Fruit fly (Drosophila melanogaster) whole organism, prepupa: ENCODE results near the gene CG6418.

Source experiments
- Blimp-1 ChIP-seq: fragments of 200-800 bp; sonication (Bioruptor generic); optimal IDR thresholded peaks from 3 replicates; lab custom pipeline; 2017; ENCODE audit warnings: missing biosample characterization, missing genetic modification characterization, mild to moderate bottlenecking, moderate library complexity, missing genetic modification reagents
- CG11294 ChIP-seq: fragments of 200-800 bp; sonication (Bioruptor generic); IDR thresholded peaks from 2 replicates; pipeline ENCODE4 v1.3.6; 2022; ENCODE audit warnings: missing biosample characterization, missing genetic modification characterization
- CG11762 ChIP-seq: fragments of 200-800 bp; sonication (Bioruptor generic); optimal IDR thresholded peaks from 3 replicates; lab custom pipeline; 2016; ENCODE audit warnings: missing biosample characterization, missing genetic modification characterization; ENCODE audit not compliant: insufficient read depth
- CG11902 ChIP-seq: fragments of 200-800 bp; sonication (Bioruptor generic); optimal IDR thresholded peaks from 3 replicates; lab custom pipeline; 2016; ENCODE audit warnings: missing biosample characterization, missing genetic modification characterization
- CG15336 ChIP-seq: fragments of 200-800 bp; sonication (Bioruptor generic); IDR thresholded peaks from 2 replicates; pipeline ENCODE4 v1.3.6; 2022; ENCODE audit warnings: missing biosample characterization, missing genetic modification characterization
- CG1621 ChIP-seq: fragments of 200-800 bp; sonication (Bioruptor generic); optimal IDR thresholded peaks from 3 replicates; lab custom pipeline; 2018; ENCODE audit warnings: missing biosample characterization, mild to moderate bottlenecking, missing genetic modification characterization
- CG16779 ChIP-seq: fragments of 200-800 bp; sonication (Bioruptor generic); optimal IDR thresholded peaks from 3 replicates; lab custom pipeline; 2017; ENCODE audit warnings: missing biosample characterization, mild to moderate bottlenecking, missing genetic modification characterization
- CG31627 ChIP-seq: fragments of 200-800 bp; sonication (Bioruptor generic); optimal IDR thresholded peaks from 3 replicates; lab custom pipeline; 2016; ENCODE audit warnings: missing biosample characterization, missing genetic modification characterization
- CG32006 ChIP-seq: fragments of 200-800 bp; sonication (Bioruptor generic); optimal IDR thresholded peaks from 3 replicates; lab custom pipeline; 2017; ENCODE audit warnings: missing biosample characterization, mild to moderate bottlenecking, missing genetic modification characterization
- CG34406 ChIP-seq: fragments of 200-800 bp; sonication (Bioruptor generic); optimal IDR thresholded peaks from 3 replicates; lab custom pipeline; 2016; ENCODE audit warnings: missing biosample characterization, missing genetic modification characterization
- CG3919 ChIP-seq: fragments of 200-800 bp; sonication (Bioruptor generic); optimal IDR thresholded peaks from 3 replicates; lab custom pipeline; 2016; ENCODE audit warnings: missing biosample characterization, missing genetic modification characterization
- CG4318 ChIP-seq: fragments of 200-800 bp; sonication (Bioruptor generic); optimal IDR thresholded peaks from 3 replicates; lab custom pipeline; 2017; ENCODE audit warnings: missing biosample characterization, mild to moderate bottlenecking, missing genetic modification characterization
- CG6163 ChIP-seq: fragments of 200-800 bp; sonication (Bioruptor generic); IDR thresholded peaks from 3 replicates; pipeline ENCODE4 v1.3.6; 2022; ENCODE audit warnings: missing biosample characterization, missing genetic modification characterization
- CG6276 ChIP-seq: fragments of 200-800 bp; sonication (Bioruptor generic); optimal IDR thresholded peaks from 2 replicates; lab custom pipeline; 2017; ENCODE audit warnings: missing biosample characterization, mild to moderate bottlenecking, missing genetic modification characterization
- CG6808 ChIP-seq: fragments of 200-800 bp; sonication (Bioruptor generic); optimal IDR thresholded peaks from 3 replicates; lab custom pipeline; 2017; ENCODE audit warnings: missing biosample characterization, missing genetic modification characterization, mild to moderate bottlenecking, moderate library complexity, missing genetic modification reagents
- CG6854 ChIP-seq: fragments of 200-800 bp; sonication (Bioruptor generic); optimal IDR thresholded peaks from 2 replicates; lab custom pipeline; 2017; ENCODE audit warnings: missing biosample characterization, mild to moderate bottlenecking, missing genetic modification characterization
- CG8119 ChIP-seq: fragments of 200-800 bp; sonication (Bioruptor generic); IDR thresholded peaks from 3 replicates; pipeline ENCODE4 v1.3.6; 2022; ENCODE audit warnings: missing biosample characterization, missing genetic modification characterization
- CG8319 ChIP-seq: fragments of 200-800 bp; sonication (Bioruptor generic); optimal IDR thresholded peaks from 3 replicates; lab custom pipeline; 2016; ENCODE audit warnings: missing biosample characterization, missing genetic modification characterization
- CG8632 ChIP-seq: fragments of 200-800 bp; sonication (Bioruptor generic); optimal IDR thresholded peaks from 3 replicates; lab custom pipeline; 2016; ENCODE audit warnings: missing biosample characterization, missing genetic modification characterization
- CG9139 ChIP-seq: fragments of 200-800 bp; sonication (Bioruptor generic); optimal IDR thresholded peaks from 3 replicates; lab custom pipeline; 2017; ENCODE audit warnings: missing biosample characterization, mild to moderate bottlenecking, missing genetic modification characterization
- Eip75B ChIP-seq: fragments of 200-800 bp; sonication (Bioruptor generic); optimal IDR thresholded peaks from 3 replicates; lab custom pipeline; 2016; ENCODE audit warnings: missing biosample characterization, missing genetic modification characterization
- Eip93F ChIP-seq: fragments of 200-800 bp; sonication (Bioruptor generic); optimal IDR thresholded peaks from 2 replicates; lab custom pipeline; 2016; ENCODE audit warnings: missing biosample characterization, mild to moderate bottlenecking, missing genetic modification characterization
- Gug ChIP-seq: fragments of 200-800 bp; sonication (Bioruptor generic); IDR thresholded peaks from 2 replicates; pipeline ENCODE4 v1.3.6; 2022; ENCODE audit warnings: missing biosample characterization, missing genetic modification characterization
- Hr38 ChIP-seq: sonication (Bioruptor generic); optimal IDR thresholded peaks from 2 replicates; lab custom pipeline; 2016; ENCODE audit warnings: missing biosample characterization, missing genetic modification characterization
- Lpt ChIP-seq: fragments of 200-800 bp; sonication (Bioruptor generic); optimal IDR thresholded peaks from 3 replicates; lab custom pipeline; 2016; ENCODE audit warnings: missing biosample characterization, missing genetic modification characterization
- OdsH ChIP-seq: fragments of 200-800 bp; sonication (Bioruptor generic); optimal IDR thresholded peaks from 3 replicates; lab custom pipeline; 2016; ENCODE audit warnings: missing biosample characterization, missing genetic modification characterization
- Smox ChIP-seq: fragments of 200-800 bp; sonication (Bioruptor generic); optimal IDR thresholded peaks from 3 replicates; lab custom pipeline; 2016; ENCODE audit warnings: missing biosample characterization, missing genetic modification characterization
- Sox14 ChIP-seq: fragments of 200-800 bp; sonication (Bioruptor generic); optimal IDR thresholded peaks from 3 replicates; lab custom pipeline; 2016; ENCODE audit warnings: missing biosample characterization, missing genetic modification characterization
- Sox15 ChIP-seq: fragments of 200-800 bp; sonication (Bioruptor generic); optimal IDR thresholded peaks from 3 replicates; lab custom pipeline; 2016; ENCODE audit warnings: missing biosample characterization, missing genetic modification characterization
- achi ChIP-seq: fragments of 200-800 bp; sonication (Bioruptor generic); optimal IDR thresholded peaks from 3 replicates; lab custom pipeline; 2016; ENCODE audit warnings: missing biosample characterization, missing genetic modification characterization
- cyc ChIP-seq: fragments of 200-800 bp; sonication (Bioruptor generic); optimal IDR thresholded peaks from 3 replicates; lab custom pipeline; 2016; ENCODE audit warnings: missing biosample characterization, missing genetic modification characterization
- eg ChIP-seq: fragments of 200-800 bp; sonication (Bioruptor generic); IDR thresholded peaks from 3 replicates; pipeline ENCODE4 v1.3.6; 2022; ENCODE audit warnings: missing biosample characterization, missing genetic modification characterization
- esn ChIP-seq: fragments of 200-800 bp; sonication (Bioruptor generic); optimal IDR thresholded peaks from 2 replicates; lab custom pipeline; 2016; ENCODE audit warnings: missing biosample characterization, mild to moderate bottlenecking, missing genetic modification characterization, moderate library complexity
- fd59A ChIP-seq: fragments of 200-800 bp; sonication (Bioruptor generic); optimal IDR thresholded peaks from 2 replicates; lab custom pipeline; 2017; ENCODE audit warnings: missing biosample characterization, mild to moderate bottlenecking, missing genetic modification characterization, missing genetic modification reagents
- fd85E ChIP-seq: fragments of 200-800 bp; sonication (Bioruptor generic); optimal IDR thresholded peaks from 3 replicates; lab custom pipeline; 2016; ENCODE audit warnings: missing biosample characterization, missing genetic modification characterization
- fkh ChIP-seq: fragments of 200-800 bp; sonication (Bioruptor generic); optimal IDR thresholded peaks from 3 replicates; lab custom pipeline; 2017; ENCODE audit warnings: missing biosample characterization, mild to moderate bottlenecking, missing genetic modification characterization, moderate library complexity
- net ChIP-seq: fragments of 200-800 bp; sonication (Bioruptor generic); optimal IDR thresholded peaks from 3 replicates; lab custom pipeline; 2016; ENCODE audit warnings: missing biosample characterization, missing genetic modification characterization
- pdm3 ChIP-seq: fragments of 200-800 bp; sonication (Bioruptor generic); optimal IDR thresholded peaks from 3 replicates; lab custom pipeline; 2016; ENCODE audit warnings: missing biosample characterization, missing genetic modification characterization
- salr ChIP-seq, 2 experiments: fragments of 200-800 bp; sonication (Bioruptor generic); optimal IDR thresholded peaks; 3 replicates each; lab custom pipeline; 2016 to 2018; ENCODE audit warnings: missing biosample characterization in 2 of 2, missing genetic modification characterization in 2 of 2, mild to moderate bottlenecking in 1 of 2
- spab ChIP-seq: fragments of 200-800 bp; sonication (Bioruptor generic); optimal IDR thresholded peaks from 2 replicates; lab custom pipeline; 2017; ENCODE audit warnings: missing biosample characterization, mild to moderate bottlenecking, missing genetic modification characterization, missing genetic modification reagents
- ss ChIP-seq, 2 experiments: fragments of 200-800 bp; sonication (Bioruptor generic); optimal IDR thresholded peaks; 2 replicates in 1 of 2; 3 replicates in 1 of 2; lab custom pipeline; 2017 to 2018; ENCODE audit warnings: mild to moderate bottlenecking in 2 of 2, missing biosample characterization in 2 of 2, missing genetic modification characterization in 2 of 2, moderate library complexity in 1 of 2
- svp ChIP-seq: fragments of 200-800 bp; sonication (Bioruptor generic); peaks from one replicate; lab custom pipeline; 2016; ENCODE audit warnings: missing biosample characterization, missing genetic modification characterization
- vri ChIP-seq: fragments of 200-800 bp; sonication (Bioruptor generic); optimal IDR thresholded peaks from 3 replicates; lab custom pipeline; 2016; ENCODE audit warnings: missing biosample characterization, mild to moderate bottlenecking, missing genetic modification characterization

CG6418 gene

DNA sequence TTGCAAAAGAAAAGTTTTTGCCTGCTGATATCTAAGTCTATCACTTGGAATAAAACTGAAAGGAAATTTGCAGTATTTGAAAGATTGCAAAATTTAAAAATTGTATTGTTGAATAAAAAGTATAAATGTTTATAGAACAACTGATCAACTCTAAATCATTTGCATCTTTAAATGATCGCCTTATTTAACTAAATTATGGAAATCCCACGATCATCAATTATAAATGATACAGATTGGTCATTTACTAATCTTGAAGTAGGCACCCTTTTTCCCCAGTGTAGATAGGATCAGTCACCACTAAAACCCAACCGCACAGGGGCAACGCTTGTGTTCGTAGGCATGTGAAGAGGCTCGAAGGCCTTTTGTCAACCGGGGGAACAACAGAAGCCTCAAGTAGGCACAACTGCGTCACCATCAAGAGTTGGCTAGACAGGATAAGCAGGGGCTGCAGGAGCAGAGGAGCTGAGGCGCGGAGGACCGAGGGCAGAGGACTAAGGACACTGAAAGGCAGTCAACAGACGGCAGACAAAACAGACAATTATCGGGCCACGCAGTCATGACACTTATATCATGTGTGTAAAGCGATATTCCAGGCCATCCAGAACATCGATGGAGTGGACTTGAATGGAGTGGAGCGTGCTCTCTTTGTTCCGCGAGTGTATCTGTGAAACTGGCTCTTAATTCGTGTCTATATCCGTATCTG, 30.9 kb downstream of the CG6418 start (continued):
- TF ChIP-seq Smox (peak; percentile 12), Sox15 (GFP tag; lab: Kevin White, UChicago) (no peak), Blimp-1 (GFP tag; lab: Kevin White, UChicago) (no peak), OdsH (GFP tag; lab: Kevin White, UChicago) (peak; percentile 41), ss (GFP tag; optimal IDR thresholded peaks at IDR 0.05; lab: Kevin White, UChicago) (peak; percentile 47 to 57), Lpt (GFP tag; lab: Kevin White, UChicago) (no peak), spab (peak; percentile 54), fd59A (GFP tag; lab: Kevin White, UChicago) (peak; percentile 52)

DNA sequence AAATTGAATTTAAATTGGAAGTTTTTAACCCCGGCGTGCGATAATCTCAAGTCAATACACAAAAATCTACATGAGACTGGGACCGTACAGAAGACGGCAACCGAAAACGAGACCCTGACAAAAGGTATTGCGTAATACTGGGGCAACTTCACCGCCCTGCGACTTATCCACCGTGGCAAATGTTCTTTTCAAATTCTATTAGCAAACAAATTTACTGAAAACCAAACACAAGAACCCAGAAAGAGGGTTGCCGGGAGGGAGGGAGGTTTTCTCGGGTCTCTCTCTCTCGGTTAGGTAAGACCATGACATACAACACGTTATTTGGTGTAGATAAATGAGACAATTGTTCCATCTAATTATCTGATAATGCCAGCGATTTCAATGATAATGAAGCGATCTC, 33.1 kb downstream of the CG6418 start:
- TF ChIP-seq fkh (GFP tag; lab: Kevin White, UChicago) (peak; percentile 82), Eip75B (no peak)

- no peak for TF ChIP-seq Hr38 (GFP tag; lab: Kevin White, UChicago)
- no peak for TF ChIP-seq ss (GFP tag; optimal IDR thresholded peaks at IDR 0.05; lab: Kevin White, UChicago)
- TF ChIP-seq vri (GFP tag; lab: Kevin White, UChicago), result no peak
- TF ChIP-seq CG6808 (GFP tag; lab: Kevin White, UChicago), result peak; percentile 10
- no peak for TF ChIP-seq CG11762 (GFP tag; lab: Kevin White, UChicago)
- TF ChIP-seq achi, result no peak
- no peak for TF ChIP-seq fd59A (GFP tag; lab: Kevin White, UChicago)
- no peak for TF ChIP-seq Lpt (GFP tag; lab: Kevin White, UChicago)
- TF ChIP-seq Eip75B, result no peak
- TF ChIP-seq CG4318 (GFP tag; lab: Kevin White, UChicago), result no peak
- no peak for TF ChIP-seq fkh (GFP tag; lab: Kevin White, UChicago)
- peak; percentile 49 for TF ChIP-seq CG31627 (GFP tag; lab: Kevin White, UChicago)
- TF ChIP-seq CG1621 (tag; lab: Kevin White, UChicago), result no peak
- no peak for TF ChIP-seq CG16779
- peak; percentile 8 for TF ChIP-seq OdsH (GFP tag; lab: Kevin White, UChicago)
- peak; percentile 19 for TF ChIP-seq pdm3
- no peak for TF ChIP-seq salr (GFP tag; optimal IDR thresholded peaks at IDR 0.05; lab: Kevin White, UChicago)
- TF ChIP-seq CG9139 (GFP tag; lab: Kevin White, UChicago), result no peak
- no peak for TF ChIP-seq fd85E (GFP tag; lab: Kevin White, UChicago)
- TF ChIP-seq eg (GFP tag; lab: Robert Waterston, UW), result no peak
- no peak for TF ChIP-seq CG8319 (GFP tag; lab: Kevin White, UChicago)
- no peak for TF ChIP-seq Eip93F (GFP tag; lab: Kevin White, UChicago)
- no peak for TF ChIP-seq CG11294 (GFP tag; lab: Robert Waterston, UW)
- peak; percentile 30 for TF ChIP-seq Smox
- peak; percentile 52 for TF ChIP-seq esn (GFP tag; lab: Kevin White, UChicago)
- TF ChIP-seq Gug (GFP tag; lab: Robert Waterston, UW), result no peak
- TF ChIP-seq net (GFP tag; lab: Kevin White, UChicago), result no peak
- peak; percentile 19 for TF ChIP-seq cyc
- TF ChIP-seq CG15336 (GFP tag; lab: Robert Waterston, UW), result no peak
- TF ChIP-seq CG3919 (GFP tag; lab: Kevin White, UChicago), result peak; percentile 16
- no peak for TF ChIP-seq CG11902
- no peak for TF ChIP-seq CG6854 (GFP tag; lab: Kevin White, UChicago)
- no peak for TF ChIP-seq CG32006 (GFP tag; lab: Kevin White, UChicago)
- TF ChIP-seq Sox14, result no peak
- peak; percentile 7 for TF ChIP-seq CG8632
- TF ChIP-seq svp (GFP tag; lab: Kevin White, UChicago), result peak; percentile 81
- no peak for TF ChIP-seq CG34406 (GFP tag; lab: Kevin White, UChicago)
- TF ChIP-seq CG6163 (GFP tag; lab: Robert Waterston, UW), result no peak
- TF ChIP-seq Blimp-1 (GFP tag; lab: Kevin White, UChicago), result no peak
- no peak for TF ChIP-seq CG6276
- no peak for TF ChIP-seq CG8119
- no peak for TF ChIP-seq spab
Measured at dm6 chr3L:10844548-10845530, 34.0 kb downstream of the CG6418 start.
